Worm (Caenorhabditis elegans) whole organism, mixed stage, embryonic: ENCODE results near the gene F35F10.6.

Experiments used
- M03D4.4 ChIP-seq: sonication (generic microtip); optimal IDR thresholded peaks from 2 replicates; lab custom pipeline; 2017; ENCODE audit warnings: mild to moderate bottlenecking, missing genetic modification characterization, missing compliant biosample characterization
- bed-3 ChIP-seq: fragments of 200-800 bp; sonication (Bioruptor generic); optimal IDR thresholded peaks from 3 replicates; lab custom pipeline; 2018; ENCODE audit warnings: mild to moderate bottlenecking, missing genetic modification characterization, moderate library complexity, missing compliant biosample characterization
- blmp-1 ChIP-seq: fragments of 150-350 bp; optimal IDR thresholded peaks from 2 replicates; lab custom pipeline; 2014; ENCODE audit warnings: missing biosample characterization, missing genetic modification characterization
- ceh-39 ChIP-seq: fragments of 150-350 bp; optimal IDR thresholded peaks from 2 replicates; lab custom pipeline; 2014; ENCODE audit warnings: missing biosample characterization, missing genetic modification characterization
- ceh-43 ChIP-seq: fragments of 200-800 bp; sonication (Bioruptor generic); optimal IDR thresholded peaks from 2 replicates; lab custom pipeline; 2018; ENCODE audit warnings: mild to moderate bottlenecking, missing genetic modification characterization, moderate library complexity, missing compliant biosample characterization
- ceh-83 ChIP-seq: fragments of 200-800 bp; sonication (Bioruptor generic); optimal IDR thresholded peaks from 2 replicates; lab custom pipeline; 2018; ENCODE audit warnings: mild to moderate bottlenecking, missing genetic modification characterization, missing compliant biosample characterization
- ces-1 ChIP-seq: fragments of 150-350 bp; optimal IDR thresholded peaks from 2 replicates; lab custom pipeline; 2014; ENCODE audit warnings: missing biosample characterization, missing genetic modification reagents, missing genetic modification characterization
- drap-1 ChIP-seq: fragments of 200-800 bp; sonication (Bioruptor generic); optimal IDR thresholded peaks from 3 replicates; lab custom pipeline; 2018; ENCODE audit warnings: mild to moderate bottlenecking, missing genetic modification characterization, missing compliant biosample characterization
- elt-1 ChIP-seq: sonication (generic microtip); optimal IDR thresholded peaks from 2 replicates; lab custom pipeline; 2017; ENCODE audit warnings: missing genetic modification characterization, mild to moderate bottlenecking, missing compliant biosample characterization, antibody characterized with exemption, moderate library complexity, borderline replicate concordance; ENCODE audit not compliant: insufficient read depth
- elt-3 ChIP-seq: fragments of 150-350 bp; optimal IDR thresholded peaks from 2 replicates; lab custom pipeline; 2014; ENCODE audit warnings: missing biosample characterization, missing genetic modification characterization
- flh-1 ChIP-seq: fragments of 200-800 bp; sonication (Bioruptor generic); optimal IDR thresholded peaks from 2 replicates; lab custom pipeline; 2018; ENCODE audit warnings: mild to moderate bottlenecking, missing genetic modification characterization, moderate library complexity, missing compliant biosample characterization
- ham-2 ChIP-seq: fragments of 200-800 bp; sonication (Bioruptor generic); optimal IDR thresholded peaks from 2 replicates; lab custom pipeline; 2018; ENCODE audit warnings: mild to moderate bottlenecking, missing genetic modification characterization, missing compliant biosample characterization
- hlh-1 ChIP-seq: fragments of 150-350 bp; optimal IDR thresholded peaks from 2 replicates; lab custom pipeline; 2014; ENCODE audit warnings: missing biosample characterization, missing genetic modification reagents, missing genetic modification characterization
- lin-13 ChIP-seq: fragments of 150-350 bp; optimal IDR thresholded peaks from 2 replicates; lab custom pipeline; 2014; ENCODE audit warnings: missing biosample characterization, missing genetic modification characterization
- lin-32 ChIP-seq: fragments of 200-800 bp; sonication (Bioruptor generic); optimal IDR thresholded peaks from 2 replicates; lab custom pipeline; 2018; ENCODE audit warnings: mild to moderate bottlenecking, missing genetic modification characterization, missing compliant biosample characterization
- lsy-2 ChIP-seq: fragments of 150-350 bp; optimal IDR thresholded peaks from 2 replicates; lab custom pipeline; 2014; ENCODE audit warnings: missing biosample characterization, missing genetic modification characterization
- mab-5 ChIP-seq: fragments of 150-350 bp; optimal IDR thresholded peaks from 2 replicates; lab custom pipeline; 2014; ENCODE audit warnings: missing biosample characterization, missing genetic modification characterization
- mep-1 ChIP-seq: fragments of 150-350 bp; optimal IDR thresholded peaks from 2 replicates; lab custom pipeline; 2017; ENCODE audit warnings: missing biosample characterization, missing genetic modification reagents, missing genetic modification characterization, inconsistent platforms
- mls-2 ChIP-seq: sonication (generic microtip); optimal IDR thresholded peaks from 2 replicates; lab custom pipeline; 2016; ENCODE audit warnings: mild to moderate bottlenecking, missing genetic modification characterization, moderate library complexity, missing compliant biosample characterization
- nhr-12 ChIP-seq: fragments of 150-350 bp; optimal IDR thresholded peaks from 2 replicates; lab custom pipeline; 2014; ENCODE audit warnings: missing biosample characterization, missing genetic modification characterization
- nhr-2 ChIP-seq: fragments of 150-350 bp; optimal IDR thresholded peaks from 2 replicates; lab custom pipeline; 2014; ENCODE audit warnings: missing biosample characterization, missing genetic modification characterization
- nhr-237 ChIP-seq: fragments of 150-350 bp; optimal IDR thresholded peaks from 2 replicates; lab custom pipeline; 2014; ENCODE audit warnings: missing biosample characterization, missing genetic modification characterization
- nhr-28 ChIP-seq: fragments of 150-350 bp; optimal IDR thresholded peaks from 2 replicates; lab custom pipeline; 2014; ENCODE audit warnings: missing biosample characterization, missing genetic modification characterization
- nhr-76 ChIP-seq: sonication (generic microtip); optimal IDR thresholded peaks from 2 replicates; lab custom pipeline; 2017; ENCODE audit warnings: missing biosample characterization, missing genetic modification characterization
- pha-4 ChIP-seq: fragments of 150-350 bp; optimal IDR thresholded peaks from 2 replicates; lab custom pipeline; 2018; ENCODE audit warnings: missing biosample characterization, missing genetic modification reagents, missing genetic modification characterization
- sem-2 ChIP-seq: fragments of 200-800 bp; sonication (Bioruptor generic); optimal IDR thresholded peaks from 2 replicates; lab custom pipeline; 2018; ENCODE audit warnings: mild to moderate bottlenecking, missing genetic modification characterization, missing compliant biosample characterization
- snpc-4 ChIP-seq: fragments of 150-350 bp; optimal IDR thresholded peaks from 2 replicates; lab custom pipeline; 2014; ENCODE audit warnings: missing biosample characterization, missing genetic modification characterization
- sptf-1 ChIP-seq: sonication (generic microtip); optimal IDR thresholded peaks from 2 replicates; lab custom pipeline; 2017; ENCODE audit warnings: mild to moderate bottlenecking, missing genetic modification characterization, moderate library complexity, missing compliant biosample characterization
- tbx-8 ChIP-seq: fragments of 200-800 bp; sonication (Bioruptor generic); optimal IDR thresholded peaks from 2 replicates; lab custom pipeline; 2018; ENCODE audit warnings: mild to moderate bottlenecking, missing genetic modification characterization, moderate library complexity, missing compliant biosample characterization
- unc-120 ChIP-seq: sonication (generic microtip); optimal IDR thresholded peaks from 2 replicates; lab custom pipeline; 2017; ENCODE audit warnings: missing genetic modification characterization, missing compliant biosample characterization; ENCODE audit not compliant: poor library complexity, severe bottlenecking
- unc-39 ChIP-seq: fragments of 150-350 bp; optimal IDR thresholded peaks from 2 replicates; lab custom pipeline; 2014; ENCODE audit warnings: missing biosample characterization, missing genetic modification characterization
- unc-62 ChIP-seq: fragments of 150-350 bp; optimal IDR thresholded peaks from 2 replicates; lab custom pipeline; 2014; ENCODE audit warnings: missing biosample characterization, missing genetic modification reagents, missing genetic modification characterization
- zip-8 ChIP-seq: fragments of 150-350 bp; optimal IDR thresholded peaks from 2 replicates; lab custom pipeline; 2014; ENCODE audit warnings: missing biosample characterization, missing genetic modification characterization
- ztf-11 ChIP-seq: fragments of 150-350 bp; optimal IDR thresholded peaks from 2 replicates; lab custom pipeline; 2014; ENCODE audit warnings: missing biosample characterization, missing genetic modification characterization

F35F10.6 gene

DNA sequence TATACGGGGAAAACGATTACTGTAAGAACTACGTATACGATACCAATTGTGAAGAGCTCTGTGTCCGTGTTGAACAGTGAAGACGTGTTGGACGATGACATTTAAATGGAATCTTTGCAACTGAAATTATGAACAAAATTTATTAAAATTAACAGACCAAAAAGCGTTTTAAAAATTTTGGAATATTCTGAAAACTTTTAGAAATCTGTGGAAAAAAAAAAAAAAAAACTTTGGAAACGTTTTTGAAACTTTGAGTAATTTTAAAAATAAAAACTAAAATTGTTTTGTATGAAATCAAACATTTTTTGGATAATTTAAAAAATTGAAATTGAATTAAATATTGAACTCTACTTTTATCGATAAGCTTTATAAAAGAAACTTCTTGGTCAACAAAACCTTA, 33.1 kb downstream of the F35F10.6 start, which contains the start of gene srt-63:
Gene srt-63, minus strand, starts transcription at position 101 of the 400 bp plus-strand sequence.
- TF ChIP-seq bed-3 = no peak
- TF ChIP-seq snpc-4 (tag; lab: Kevin White, UChicago) = no peak
- no peak for TF ChIP-seq drap-1
- TF ChIP-seq sptf-1 (tag; lab: Kevin White, UChicago) = no peak
- no peak for TF ChIP-seq nhr-28 (tag; lab: Kevin White, UChicago)
- TF ChIP-seq blmp-1 = no peak
- TF ChIP-seq sem-2 (GFP tag; lab: Kevin White, UChicago) = no peak
- no peak for TF ChIP-seq lsy-2 (tag; lab: Kevin White, UChicago)

ce11 chrV:3250153-3250552, 39.0 kb downstream of the F35F10.6 start, which contains the start of gene T28A11.13:
T28A11.13 (minus strand) TSS chrV:3250253.
- TF ChIP-seq flh-1 (no peak), ceh-83 (no peak), mls-2 (no peak), ham-2 (no peak), bed-3 (no peak), lin-32 (GFP tag; lab: Kevin White, UChicago) (no peak), mab-5 (tag; lab: Kevin White, UChicago) (no peak), unc-120 (tag; lab: Kevin White, UChicago) (no peak), unc-62 (GFP tag; lab: Kevin White, UChicago) (no peak)

ce11 chrV:3247515-3247914, 41.7 kb downstream of the F35F10.6 start, which contains the start of gene srj-8:
srj-8 (plus strand) TSS chrV:3247815.
- no peak for TF ChIP-seq hlh-1 (tag; lab: Kevin White, UChicago)
- TF ChIP-seq nhr-2 (tag; lab: Kevin White, UChicago) = no peak
- no peak for TF ChIP-seq M03D4.4
- no peak for TF ChIP-seq lin-13
- TF ChIP-seq lin-32 (GFP tag; lab: Kevin White, UChicago) = no peak
- TF ChIP-seq blmp-1 = no peak
- TF ChIP-seq nhr-76 (tag; lab: Kevin White, UChicago) = no peak
- no peak for TF ChIP-seq nhr-237
- TF ChIP-seq pha-4 (tag; lab: Kevin White, UChicago) = no peak
- TF ChIP-seq unc-39 (tag; lab: Kevin White, UChicago) = no peak
- no peak for TF ChIP-seq nhr-12 (tag; lab: Kevin White, UChicago)
- TF ChIP-seq ceh-39 (tag; lab: Kevin White, UChicago) = no peak
- TF ChIP-seq unc-120 (tag; lab: Kevin White, UChicago) = no peak
- TF ChIP-seq mep-1 (tag; lab: Kevin White, UChicago) = no peak
- TF ChIP-seq flh-1 = no peak
- no peak for TF ChIP-seq elt-3 (tag; lab: Kevin White, UChicago)
- TF ChIP-seq mab-5 (tag; lab: Kevin White, UChicago) = no peak
- TF ChIP-seq sptf-1 (tag; lab: Kevin White, UChicago) = no peak
- TF ChIP-seq drap-1 = no peak

DNA sequence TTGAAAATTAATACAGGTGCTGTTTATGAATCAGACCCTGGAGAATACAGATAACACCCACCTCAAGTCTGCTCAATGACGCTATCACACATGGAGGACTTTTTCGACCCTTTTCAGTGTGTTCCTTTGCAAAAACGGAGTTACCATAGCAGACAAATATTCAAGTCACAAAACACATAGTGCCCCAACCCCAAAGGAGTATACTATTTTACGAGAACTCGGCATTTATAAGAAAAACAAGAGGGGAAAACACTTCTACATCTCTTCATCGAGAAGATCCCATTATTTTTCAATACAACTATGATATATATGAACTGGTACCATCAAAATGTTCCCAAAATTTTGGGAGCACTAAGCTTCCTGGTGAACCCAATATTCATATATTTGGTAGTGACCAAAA, 44.5 kb downstream of the F35F10.6 start, which contains the start of gene srj-7:
Gene srj-7, plus strand, starts transcription at position 301 of the 400 bp plus-strand sequence.
- no peak for TF ChIP-seq blmp-1
- no peak for TF ChIP-seq ham-2
- no peak for TF ChIP-seq sem-2 (GFP tag; lab: Kevin White, UChicago)
- TF ChIP-seq hlh-1 (tag; lab: Kevin White, UChicago) = no peak
- no peak for TF ChIP-seq unc-120 (tag; lab: Kevin White, UChicago)
- TF ChIP-seq nhr-12 (tag; lab: Kevin White, UChicago) = no peak
- no peak for TF ChIP-seq unc-62 (GFP tag; lab: Kevin White, UChicago)
- TF ChIP-seq ztf-11 (tag; lab: Kevin White, UChicago) = no peak
- TF ChIP-seq elt-1 = no peak
- TF ChIP-seq zip-8 (tag; lab: Kevin White, UChicago) = no peak
- no peak for TF ChIP-seq ceh-43 (GFP tag; lab: Kevin White, UChicago)
- no peak for TF ChIP-seq tbx-8
- TF ChIP-seq nhr-76 (tag; lab: Kevin White, UChicago) = no peak
- TF ChIP-seq M03D4.4 = no peak
- no peak for TF ChIP-seq sptf-1 (tag; lab: Kevin White, UChicago)
- no peak for TF ChIP-seq snpc-4 (tag; lab: Kevin White, UChicago)
- no peak for TF ChIP-seq mab-5 (tag; lab: Kevin White, UChicago)
- TF ChIP-seq ces-1 (GFP tag; lab: Kevin White, UChicago) = no peak
- no peak for TF ChIP-seq lsy-2 (tag; lab: Kevin White, UChicago)
- no peak for TF ChIP-seq ceh-39 (tag; lab: Kevin White, UChicago)
